Fruit fly (Drosophila melanogaster) whole organism, adult: ENCODE data around the gene bb8.

Experiments used
- CG12768 ChIP-seq: fragments of 200-800 bp; sonication (Bioruptor generic); optimal IDR thresholded peaks from 2 replicates; lab custom pipeline; 2017; ENCODE audit warnings: missing biosample characterization, missing genetic modification characterization, mild to moderate bottlenecking, moderate library complexity, missing genetic modification reagents
- CG14711 ChIP-seq: fragments of 200-800 bp; sonication (Bioruptor generic); optimal IDR thresholded peaks from 2 replicates; lab custom pipeline; 2018; ENCODE audit warnings: missing biosample characterization, mild to moderate bottlenecking, missing genetic modification characterization, moderate library complexity
- CG1620 ChIP-seq: fragments of 200-800 bp; sonication (Bioruptor generic); optimal IDR thresholded peaks from 2 replicates; lab custom pipeline; 2016; ENCODE audit warnings: missing biosample characterization, missing genetic modification characterization
- CG5204 ChIP-seq: fragments of 200-800 bp; sonication (Bioruptor generic); optimal IDR thresholded peaks from 2 replicates; lab custom pipeline; 2016; ENCODE audit warnings: missing biosample characterization, missing genetic modification characterization
- CG7045 ChIP-seq: fragments of 200-800 bp; sonication (Bioruptor generic); optimal IDR thresholded peaks from 2 replicates; lab custom pipeline; 2017; ENCODE audit warnings: missing biosample characterization, mild to moderate bottlenecking, missing genetic modification characterization
- Clk ChIP-seq: fragments of 200-800 bp; sonication (Bioruptor generic); optimal IDR thresholded peaks from 2 replicates; lab custom pipeline; 2017; ENCODE audit warnings: missing biosample characterization, missing genetic modification characterization
- Hr96 ChIP-seq: fragments of 200-800 bp; sonication (Bioruptor generic); optimal IDR thresholded peaks from 2 replicates; lab custom pipeline; 2016; ENCODE audit warnings: missing biosample characterization, missing genetic modification characterization
- Mnt ChIP-seq: fragments of 200-800 bp; sonication (Bioruptor generic); optimal IDR thresholded peaks from 2 replicates; lab custom pipeline; 2016; ENCODE audit warnings: missing biosample characterization, mild to moderate bottlenecking, missing genetic modification characterization
- cic ChIP-seq: fragments of 200-800 bp; sonication (Bioruptor generic); optimal IDR thresholded peaks from 2 replicates; lab custom pipeline; 2017; ENCODE audit warnings: missing biosample characterization, mild to moderate bottlenecking, missing genetic modification characterization, moderate library complexity
- cnc ChIP-seq, 2 experiments: fragments of >200 bp; optimal IDR thresholded peaks; 2 replicates each; lab custom pipeline; 2017
- kay ChIP-seq: fragments of 200-800 bp; sonication (Bioruptor generic); peaks from one replicate; lab custom pipeline; 2016; ENCODE audit warnings: missing biosample characterization, missing genetic modification characterization, borderline replicate concordance
- ovo ChIP-seq: fragments of 200-800 bp; sonication (Bioruptor generic); optimal IDR thresholded peaks from 2 replicates; lab custom pipeline; 2016; ENCODE audit warnings: missing biosample characterization, missing genetic modification characterization
- tj ChIP-seq: fragments of 200-800 bp; sonication (Bioruptor generic); optimal IDR thresholded peaks from 3 replicates; lab custom pipeline; 2017; ENCODE audit warnings: missing biosample characterization, mild to moderate bottlenecking, missing genetic modification characterization, moderate library complexity
- toe ChIP-seq: fragments of 200-800 bp; sonication (Bioruptor generic); optimal IDR thresholded peaks from 2 replicates; lab custom pipeline; 2016; ENCODE audit warnings: missing biosample characterization, missing genetic modification characterization

- TF ChIP-seq CG14711 (tag; lab: Kevin White, UChicago) = peak; percentile 92
- peak; percentile 74 for TF ChIP-seq toe
- peak; percentile 84 for TF ChIP-seq CG7045 (GFP tag; lab: Kevin White, UChicago)
- TF ChIP-seq ovo = peak; percentile 40
- peak; percentile 64 for TF ChIP-seq CG5204
- peak; percentile 41 for TF ChIP-seq Mnt
- no peak for TF ChIP-seq cnc (optimal IDR thresholded peaks at IDR 0.05; lab: Kevin White, UChicago)
- TF ChIP-seq Hr96 (GFP tag; lab: Kevin White, UChicago) = peak; percentile 53
- TF ChIP-seq CG1620 (GFP tag; lab: Kevin White, UChicago) = peak; percentile 78
- TF ChIP-seq tj = peak; percentile 51
- peak; percentile 8 for TF ChIP-seq cic (GFP tag; lab: Kevin White, UChicago)
- TF ChIP-seq CG12768 = peak; percentile 78
- peak; percentile 52 for TF ChIP-seq kay
- TF ChIP-seq Clk = peak; percentile 70
Measured at dm6 chr3R:23280806-23281257, 9.2 kb downstream of the bb8 start, which contains the start of the genes orb and Cdc16.
